Worm (Caenorhabditis elegans) whole organism, L1 larva: ENCODE results near the gene irk-1.

Experiments used
- C04F5.9 ChIP-seq: sonication (generic microtip); optimal IDR thresholded peaks from 2 replicates; lab custom pipeline; 2016; ENCODE audit warnings: missing genetic modification characterization, missing compliant biosample characterization
- C16A3.4 ChIP-seq: fragments of 150-350 bp; optimal IDR thresholded peaks from 2 replicates; lab custom pipeline; 2014; ENCODE audit warnings: missing biosample characterization, missing genetic modification characterization
- C34B4.2 ChIP-seq: sonication (generic microtip); optimal IDR thresholded peaks from 2 replicates; lab custom pipeline; 2017; ENCODE audit warnings: mild to moderate bottlenecking, missing genetic modification characterization, missing compliant biosample characterization
- F16B12.6 ChIP-seq: fragments of 150-350 bp; optimal IDR thresholded peaks from 2 replicates; lab custom pipeline; 2014; ENCODE audit warnings: missing biosample characterization, missing genetic modification characterization
- aha-1 ChIP-seq: fragments of 150-350 bp; optimal IDR thresholded peaks from 2 replicates; lab custom pipeline; 2014; ENCODE audit warnings: missing biosample characterization, missing genetic modification characterization
- alr-1 ChIP-seq: fragments of 200-800 bp; sonication (Bioruptor generic); optimal IDR thresholded peaks from 2 replicates; lab custom pipeline; 2018; ENCODE audit warnings: borderline replicate concordance, mild to moderate bottlenecking, missing genetic modification characterization, missing compliant biosample characterization
- ama-1 ChIP-seq: fragments of 150-350 bp; optimal IDR thresholded peaks from 2 replicates; lab custom pipeline; 2014
- blmp-1 ChIP-seq: fragments of 150-350 bp; optimal IDR thresholded peaks from 2 replicates; lab custom pipeline; 2014; ENCODE audit warnings: missing biosample characterization, missing genetic modification characterization
- ceh-8 ChIP-seq: fragments of 200-800 bp; sonication (Bioruptor generic); optimal IDR thresholded peaks from 2 replicates; lab custom pipeline; 2018; ENCODE audit warnings: mild to moderate bottlenecking, missing genetic modification characterization, moderate library complexity, missing compliant biosample characterization
- ceh-88 ChIP-seq: fragments of 200-800 bp; sonication (Bioruptor generic); IDR thresholded peaks from 2 replicates; pipeline ENCODE4 v1.3.6; 2022; ENCODE audit warnings: missing genetic modification characterization, missing compliant biosample characterization
- dpl-1 ChIP-seq, 3 experiments: fragments of 150-350 bp in 2 of 3; sonication (generic microtip) in 1 of 3; optimal IDR thresholded peaks; 2 replicates each; lab custom pipeline; 2014 to 2017; ENCODE audit warnings: missing biosample characterization in 3 of 3, missing genetic modification characterization in 3 of 3, missing genetic modification reagents in 3 of 3
- dsc-1 ChIP-seq: sonication (generic microtip); optimal IDR thresholded peaks from 2 replicates; lab custom pipeline; 2016; ENCODE audit warnings: mild to moderate bottlenecking, missing genetic modification characterization, missing compliant biosample characterization
- ets-5 ChIP-seq: fragments of 200-800 bp; sonication (Bioruptor generic); IDR thresholded peaks from 2 replicates; pipeline ENCODE4 v1.3.6; 2022; ENCODE audit warnings: missing genetic modification characterization, missing compliant biosample characterization
- fkh-10 ChIP-seq: sonication (generic microtip); optimal IDR thresholded peaks from 2 replicates; lab custom pipeline; 2017; ENCODE audit warnings: missing biosample characterization, missing genetic modification reagents, missing genetic modification characterization
- fkh-8 ChIP-seq: sonication (generic microtip); optimal IDR thresholded peaks from 2 replicates; lab custom pipeline; 2016; ENCODE audit warnings: mild to moderate bottlenecking, missing genetic modification characterization, missing compliant biosample characterization
- fos-1 ChIP-seq: fragments of 150-350 bp; optimal IDR thresholded peaks from 2 replicates; lab custom pipeline; 2014; ENCODE audit warnings: missing biosample characterization, missing genetic modification characterization
- hlh-17 ChIP-seq: fragments of 200-800 bp; sonication (Bioruptor generic); optimal IDR thresholded peaks from 2 replicates; lab custom pipeline; 2018; ENCODE audit warnings: missing genetic modification characterization, mild to moderate bottlenecking, missing compliant biosample characterization, moderate library complexity, borderline replicate concordance
- hpl-2 ChIP-seq: fragments of 150-350 bp; optimal IDR thresholded peaks from 2 replicates; lab custom pipeline; 2014; ENCODE audit warnings: missing biosample characterization, missing genetic modification reagents, missing genetic modification characterization
- isw-1 ChIP-seq: fragments of 200-800 bp; sonication (Bioruptor generic); IDR thresholded peaks from 2 replicates; pipeline ENCODE4 v1.3.6; 2022; ENCODE audit warnings: missing genetic modification characterization, missing compliant biosample characterization
- jun-1 ChIP-seq: fragments of 150-350 bp; optimal IDR thresholded peaks from 2 replicates; lab custom pipeline; 2014; ENCODE audit warnings: missing biosample characterization, missing genetic modification reagents, missing genetic modification characterization
- lin-13 ChIP-seq: fragments of 150-350 bp; optimal IDR thresholded peaks from 2 replicates; lab custom pipeline; 2014; ENCODE audit warnings: missing biosample characterization, missing genetic modification reagents, missing genetic modification characterization
- lin-14 ChIP-seq: fragments of 200-800 bp; sonication (Bioruptor generic); optimal IDR thresholded peaks from 2 replicates; lab custom pipeline; 2018; ENCODE audit warnings: mild to moderate bottlenecking, missing genetic modification characterization, moderate library complexity, missing compliant biosample characterization
- lin-15B ChIP-seq: fragments of 150-350 bp; sonication (generic microtip); optimal IDR thresholded peaks from 3 replicates; lab custom pipeline; 2014; ENCODE audit warnings: missing biosample characterization, missing genetic modification characterization
- lir-3 ChIP-seq: sonication (generic microtip); optimal IDR thresholded peaks from 2 replicates; lab custom pipeline; 2016; ENCODE audit warnings: mild to moderate bottlenecking, missing genetic modification characterization, moderate library complexity, missing compliant biosample characterization; ENCODE audit not compliant: poor library complexity
- lsy-2 ChIP-seq, 2 experiments: fragments of 150-350 bp; optimal IDR thresholded peaks; 2 replicates each; lab custom pipeline; 2014; ENCODE audit warnings: missing biosample characterization in 2 of 2, missing genetic modification characterization in 2 of 2
- mab-9 ChIP-seq: fragments of 200-800 bp; sonication (Bioruptor generic); IDR thresholded peaks from 2 replicates; pipeline ENCODE4 v1.3.6; 2022; ENCODE audit warnings: missing genetic modification reagents, missing genetic modification characterization, missing compliant biosample characterization
- mef-2 ChIP-seq: fragments of 150-350 bp; optimal IDR thresholded peaks from 2 replicates; lab custom pipeline; 2014; ENCODE audit warnings: missing biosample characterization, missing genetic modification characterization
- nhr-11 ChIP-seq: fragments of 150-350 bp; optimal IDR thresholded peaks from 2 replicates; lab custom pipeline; 2014; ENCODE audit warnings: missing biosample characterization, missing genetic modification characterization
- nhr-237 ChIP-seq: fragments of 150-350 bp; optimal IDR thresholded peaks from 2 replicates; lab custom pipeline; 2014; ENCODE audit warnings: missing biosample characterization, missing genetic modification characterization
- nhr-71 ChIP-seq: sonication (generic microtip); optimal IDR thresholded peaks from 2 replicates; lab custom pipeline; 2016; ENCODE audit warnings: mild to moderate bottlenecking, missing genetic modification characterization, moderate library complexity, missing compliant biosample characterization
- nhr-76 ChIP-seq: sonication (generic microtip); optimal IDR thresholded peaks from 2 replicates; lab custom pipeline; 2017; ENCODE audit warnings: missing biosample characterization, missing genetic modification characterization
- nhr-77 ChIP-seq: fragments of 150-350 bp; optimal IDR thresholded peaks from 2 replicates; lab custom pipeline; 2014; ENCODE audit warnings: missing biosample characterization, missing genetic modification characterization
- nhr-85 ChIP-seq: sonication (generic microtip); peaks from one replicate; lab custom pipeline; 2016; ENCODE audit warnings: missing genetic modification characterization, inconsistent platforms, missing compliant biosample characterization
- nhr-90 ChIP-seq: sonication (generic microtip); optimal IDR thresholded peaks from 2 replicates; lab custom pipeline; 2016; ENCODE audit warnings: mild to moderate bottlenecking, missing genetic modification characterization, missing compliant biosample characterization; ENCODE audit not compliant: poor library complexity
- skn-1 ChIP-seq: fragments of 150-350 bp; optimal IDR thresholded peaks from 2 replicates; lab custom pipeline; 2014; ENCODE audit warnings: missing biosample characterization, missing genetic modification characterization
- snu-23 ChIP-seq: sonication (generic microtip); optimal IDR thresholded peaks from 2 replicates; lab custom pipeline; 2016; ENCODE audit warnings: missing genetic modification characterization, missing compliant biosample characterization
- sox-4 ChIP-seq: sonication (generic microtip); optimal IDR thresholded peaks from 2 replicates; lab custom pipeline; 2016; ENCODE audit warnings: missing genetic modification characterization, missing compliant biosample characterization
- sptf-1 ChIP-seq: fragments of 150-350 bp; optimal IDR thresholded peaks from 2 replicates; lab custom pipeline; 2014; ENCODE audit warnings: missing biosample characterization, missing genetic modification characterization
- tbx-2 ChIP-seq: sonication (generic microtip); optimal IDR thresholded peaks from 2 replicates; lab custom pipeline; 2016; ENCODE audit warnings: missing genetic modification characterization, missing compliant biosample characterization
- unc-86 ChIP-seq: sonication (generic microtip); optimal IDR thresholded peaks from 2 replicates; lab custom pipeline; 2016; ENCODE audit warnings: missing genetic modification characterization, missing compliant biosample characterization
- unc-98 ChIP-seq: fragments of 200-800 bp; sonication (Bioruptor generic); IDR thresholded peaks from 2 replicates; pipeline ENCODE4 v1.3.6; 2022; ENCODE audit warnings: missing genetic modification characterization, missing compliant biosample characterization
- zag-1 ChIP-seq: fragments of 150-350 bp; optimal IDR thresholded peaks from 2 replicates; lab custom pipeline; 2014; ENCODE audit warnings: missing biosample characterization, missing genetic modification characterization
- zip-4 ChIP-seq: fragments of 200-800 bp; sonication (Bioruptor generic); optimal IDR thresholded peaks from 2 replicates; lab custom pipeline; 2018; ENCODE audit warnings: mild to moderate bottlenecking, missing genetic modification characterization, moderate library complexity, missing compliant biosample characterization
- ztf-11 ChIP-seq, 2 experiments: sonication (generic microtip); optimal IDR thresholded peaks; 2 replicates each; lab custom pipeline; 2016 to 2017; ENCODE audit warnings: missing genetic modification characterization in 2 of 2, missing biosample characterization in 1 of 2, missing compliant biosample characterization in 1 of 2
- ztf-4 ChIP-seq: fragments of 150-350 bp; optimal IDR thresholded peaks from 2 replicates; lab custom pipeline; 2014; ENCODE audit warnings: missing biosample characterization, missing genetic modification characterization

Gene irk-1

ce11 chrX:6739034-6740008 is 38.6 kb downstream of the irk-1 start (continued):
- TF ChIP-seq zip-4 (GFP tag; lab: Kevin White, UChicago): no peak
- peak; percentile 4 for TF ChIP-seq skn-1 (tag; lab: Kevin White, UChicago)
- TF ChIP-seq fkh-10: no peak
- peak; percentile 28 for TF ChIP-seq fkh-8 (tag; lab: Kevin White, UChicago)
- TF ChIP-seq nhr-90 (tag; lab: Kevin White, UChicago): peak; percentile 58
- TF ChIP-seq sptf-1 (tag; lab: Kevin White, UChicago): no peak
- TF ChIP-seq lsy-2 (tag; optimal IDR thresholded peaks at IDR 0.05; lab: Kevin White, UChicago): peak; percentile 18 to 43
- TF ChIP-seq nhr-76 (tag; lab: Kevin White, UChicago): no peak
- TF ChIP-seq nhr-11 (tag; lab: Kevin White, UChicago): no peak
- TF ChIP-seq unc-86 (tag; lab: Kevin White, UChicago): no peak
- no peak for TF ChIP-seq C34B4.2 (tag; lab: Kevin White, UChicago)
- TF ChIP-seq ceh-88 (GFP tag; lab: Robert Waterston, UW): peak; percentile 36; the same call in 1 of the 2 replicates
- peak; percentile 19 for TF ChIP-seq lin-13 (GFP tag; lab: Kevin White, UChicago)
- TF ChIP-seq nhr-77 (tag; lab: Kevin White, UChicago): no peak
- TF ChIP-seq snu-23 (GFP tag; lab: Kevin White, UChicago): peak; percentile 75
- TF ChIP-seq isw-1 (GFP tag; lab: Robert Waterston, UW): no peak
- TF ChIP-seq ama-1 (lab: Kevin White, UChicago): no peak
- no peak for TF ChIP-seq aha-1 (tag; lab: Kevin White, UChicago)
- TF ChIP-seq nhr-85 (tag; lab: Kevin White, UChicago): peak; percentile 95
- no peak for TF ChIP-seq jun-1 (tag; lab: Kevin White, UChicago)
- no peak for TF ChIP-seq hlh-17 (GFP tag; lab: Kevin White, UChicago)
- no peak for TF ChIP-seq nhr-237 (tag; lab: Kevin White, UChicago)
- peak in 1 of 3 experiments; percentile 9 for TF ChIP-seq dpl-1 (GFP tag; optimal IDR thresholded peaks at IDR 0.05; lab: Kevin White, UChicago)
- TF ChIP-seq F16B12.6: no peak
- peak; percentile 40 for TF ChIP-seq C16A3.4
- peak; percentile 75 for TF ChIP-seq lin-14 (GFP tag; lab: Kevin White, UChicago)
- peak; percentile 15 for TF ChIP-seq lir-3 (tag; lab: Kevin White, UChicago)
- TF ChIP-seq zag-1: no peak
- peak; percentile 59 for TF ChIP-seq tbx-2
- TF ChIP-seq, all 84 proteins: peak for 34

DNA sequence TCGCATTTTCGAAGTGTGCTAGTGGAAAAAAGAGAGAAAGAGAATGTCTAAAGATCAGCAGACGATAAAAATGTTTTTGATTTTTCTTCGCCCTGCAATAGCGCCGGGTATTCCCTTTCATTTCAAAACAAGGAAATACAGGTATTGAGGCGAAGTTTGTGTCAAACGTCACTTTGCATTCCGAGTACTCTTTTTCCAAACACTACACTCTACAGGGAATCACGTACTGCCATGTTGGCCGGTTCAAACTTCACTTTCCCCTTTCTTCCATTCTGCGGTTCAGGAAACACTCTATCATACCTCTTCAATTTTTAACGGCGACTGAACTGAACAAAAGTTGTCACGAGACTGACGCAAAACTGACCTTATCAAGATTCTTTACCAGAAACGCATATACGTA is 39.4 kb downstream of the irk-1 start:
- TF ChIP-seq mab-9 (GFP tag; lab: Robert Waterston, UW) (0 out of 2 replicates have a peak, but pooled peaks have one; percentile 8), blmp-1 (peak; percentile 80), sptf-1 (tag; lab: Kevin White, UChicago) (no peak), C04F5.9 (no peak), ztf-11 (tag; optimal IDR thresholded peaks at IDR 0.05; lab: Kevin White, UChicago) (no peak)

- peak; percentile 99 for TF ChIP-seq nhr-71 (tag; lab: Kevin White, UChicago)
- no peak for TF ChIP-seq lin-15B (tag; lab: Kevin White, UChicago)
- peak; percentile 64 for TF ChIP-seq fkh-10
- no peak for TF ChIP-seq ceh-8 (GFP tag; lab: Kevin White, UChicago)
- TF ChIP-seq isw-1 (GFP tag; lab: Robert Waterston, UW): peak; percentile 50
- TF ChIP-seq ets-5 (GFP tag; lab: Robert Waterston, UW): no peak
- TF ChIP-seq nhr-76 (tag; lab: Kevin White, UChicago): peak; percentile 11
- peak; percentile 89 for TF ChIP-seq mef-2 (tag; lab: Kevin White, UChicago)
- TF ChIP-seq fos-1 (tag; lab: Kevin White, UChicago): peak; percentile 40
- TF ChIP-seq hpl-2: no peak
- TF ChIP-seq fkh-8 (tag; lab: Kevin White, UChicago): peak; percentile 90
- TF ChIP-seq zag-1: no peak
- TF ChIP-seq zip-4 (GFP tag; lab: Kevin White, UChicago): peak; percentile 56
- TF ChIP-seq skn-1 (tag; lab: Kevin White, UChicago): peak; percentile 78
- TF ChIP-seq sox-4 (tag; lab: Kevin White, UChicago): peak; percentile 58
- peak; percentile 23 for TF ChIP-seq C04F5.9
- TF ChIP-seq dsc-1 (tag; lab: Kevin White, UChicago): peak; percentile 91
- TF ChIP-seq blmp-1: peak; percentile 96
- peak; percentile 93 for TF ChIP-seq ztf-4 (tag; lab: Kevin White, UChicago)
- TF ChIP-seq unc-98 (GFP tag; lab: Robert Waterston, UW): 0 out of 2 replicates have a peak, but pooled peaks have one; percentile 45
- no peak for TF ChIP-seq alr-1 (tag; lab: Kevin White, UChicago)
- TF ChIP-seq nhr-77 (tag; lab: Kevin White, UChicago): peak; percentile 82
- TF ChIP-seq C34B4.2 (tag; lab: Kevin White, UChicago): no peak
Observed at ce11 chrX:6737329-6738008, 40.4 kb downstream of the irk-1 start.
